Worm (Caenorhabditis elegans): Measurements from ENCODE around the gene mes-6.

DNA sequence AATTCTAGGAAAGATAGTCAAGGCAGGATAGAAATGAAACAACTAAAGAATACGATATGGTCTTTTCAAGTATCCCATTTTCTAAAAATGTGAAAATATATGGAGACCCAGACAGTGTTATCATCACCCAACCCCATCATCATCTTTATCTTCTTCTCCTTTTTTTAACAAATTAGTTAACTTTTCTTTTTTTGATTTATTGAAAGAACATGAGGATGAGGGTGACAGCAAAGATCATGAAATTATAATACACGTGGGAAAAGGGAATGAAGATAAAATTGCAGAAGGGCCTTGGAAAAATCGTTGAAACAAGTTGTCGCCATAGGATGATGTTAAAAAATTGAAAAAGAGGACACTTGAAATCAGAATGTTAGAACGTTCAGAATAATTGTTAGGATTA lies 46.9 kb upstream of the mes-6 start:
- TF ChIP-seq zag-1 (tag; optimal IDR thresholded peaks at IDR 0.05) (no peak), ama-1 (optimal IDR thresholded peaks at IDR 0.05) (no peak), egl-5 (tag; optimal IDR thresholded peaks at IDR 0.05) (no peak), nhr-12 (tag; optimal IDR thresholded peaks at IDR 0.05) (no peak), ceh-82 (tag; optimal IDR thresholded peaks at IDR 0.05) (no peak), nfya-1 (tag; optimal IDR thresholded peaks at IDR 0.05; ENCODE audit: insufficient read depth) (no peak)

All from whole organism, L3 larva.